Fruit fly (Drosophila melanogaster): ENCODE measurements around the gene CG6409.

DNA sequence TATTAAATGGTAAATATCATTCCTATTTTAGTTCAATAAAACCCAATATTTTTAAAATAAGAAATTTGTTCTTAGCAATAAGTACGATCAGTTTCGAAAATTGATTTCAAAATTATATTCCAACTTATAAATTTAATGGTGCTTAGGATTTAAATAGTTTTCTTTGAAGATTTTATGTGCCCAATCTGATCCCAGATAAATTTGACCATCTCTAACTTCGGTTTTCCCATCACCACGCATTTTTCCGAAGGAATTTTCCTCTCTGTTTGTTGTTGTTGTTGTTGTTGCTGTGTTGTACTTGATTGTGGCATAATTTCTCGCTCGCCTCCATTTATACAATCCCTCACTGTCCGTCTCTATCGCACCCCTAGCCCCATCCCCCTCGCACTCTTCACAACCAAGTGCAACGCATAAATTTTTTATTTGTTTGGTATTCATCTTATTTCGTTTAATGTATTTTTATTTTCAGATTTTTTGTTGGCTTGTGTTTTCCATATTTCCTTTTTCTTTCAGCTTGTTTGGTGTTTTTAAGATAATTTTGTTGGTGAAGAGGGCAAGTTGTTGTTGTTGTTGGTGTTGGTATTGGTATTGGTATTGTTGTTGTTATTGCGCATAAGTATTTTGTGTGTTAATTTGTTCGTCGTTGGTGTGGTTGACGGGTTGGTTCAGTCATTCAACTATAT, 32.4 kb downstream of the CG6409 start:
- TF ChIP-seq insv (optimal IDR thresholded peaks at IDR 0.05) (no peak), psq (optimal IDR thresholded peaks at IDR 0.05) (no peak)

Measured in Kc167 (cell line).